Worm (Caenorhabditis elegans) whole organism, early embryonic: ENCODE data around the gene arrd-6.

ENCODE experiments used
- B0310.2 ChIP-seq: sonication (generic microtip); optimal IDR thresholded peaks from 2 replicates; lab custom pipeline; 2016; ENCODE audit warnings: mild to moderate bottlenecking, missing genetic modification characterization, missing compliant biosample characterization
- F13C5.2 ChIP-seq: sonication (generic microtip); optimal IDR thresholded peaks from 2 replicates; lab custom pipeline; 2017; ENCODE audit warnings: mild to moderate bottlenecking, missing genetic modification characterization, inconsistent platforms, missing compliant biosample characterization
- aly-1 ChIP-seq: sonication (generic microtip); optimal IDR thresholded peaks from 2 replicates; lab custom pipeline; 2016; ENCODE audit warnings: missing genetic modification characterization, missing compliant biosample characterization
- ama-1 ChIP-seq: fragments of 150-350 bp; optimal IDR thresholded peaks from 2 replicates; lab custom pipeline; 2014
- ceh-13 ChIP-seq: fragments of 200-800 bp; sonication (Bioruptor generic); optimal IDR thresholded peaks from 2 replicates; lab custom pipeline; 2018; ENCODE audit warnings: mild to moderate bottlenecking, missing genetic modification characterization, missing compliant biosample characterization
- ceh-36 ChIP-seq: sonication (generic microtip); optimal IDR thresholded peaks from 2 replicates; lab custom pipeline; 2016; ENCODE audit warnings: missing genetic modification characterization, inconsistent platforms, missing compliant biosample characterization
- ets-7 ChIP-seq: sonication (generic microtip); optimal IDR thresholded peaks from 2 replicates; lab custom pipeline; 2016; ENCODE audit warnings: missing genotype, missing genetic modification characterization, missing compliant biosample characterization
- flt-1 ChIP-seq: fragments of 200-800 bp; sonication (Bioruptor generic); IDR thresholded peaks from 2 replicates; pipeline ENCODE4 v1.3.6; 2022; ENCODE audit warnings: missing genetic modification characterization, missing compliant biosample characterization
- hmbx-1 ChIP-seq: sonication (generic microtip); optimal IDR thresholded peaks from 2 replicates; lab custom pipeline; 2016; ENCODE audit warnings: mild to moderate bottlenecking, missing genetic modification characterization, missing compliant biosample characterization
- hmg-4 ChIP-seq: fragments of 200-800 bp; sonication (Bioruptor generic); optimal IDR thresholded peaks from 2 replicates; lab custom pipeline; 2018; ENCODE audit warnings: mild to moderate bottlenecking, missing genetic modification characterization, missing compliant biosample characterization
- hnd-1 ChIP-seq: sonication (generic microtip); optimal IDR thresholded peaks from 2 replicates; lab custom pipeline; 2016; ENCODE audit warnings: missing genetic modification characterization, missing compliant biosample characterization
- pes-1 ChIP-seq: fragments of 200-800 bp; sonication (Bioruptor generic); IDR thresholded peaks from 2 replicates; pipeline ENCODE4 v1.3.6; 2022; ENCODE audit warnings: missing genetic modification reagents, missing genetic modification characterization, missing compliant biosample characterization
- scrt-1 ChIP-seq: fragments of 200-800 bp; sonication (Bioruptor generic); IDR thresholded peaks from 2 replicates; pipeline ENCODE4 v1.3.6; 2022; ENCODE audit warnings: missing genetic modification characterization, missing compliant biosample characterization
- sea-1 ChIP-seq: fragments of 200-800 bp; sonication (Bioruptor generic); conservative IDR thresholded peaks from 2 replicates; pipeline ENCODE4 v1.3.6; 2022; ENCODE audit warnings: missing genetic modification characterization, missing compliant biosample characterization
- tbx-11 ChIP-seq: fragments of 200-800 bp; sonication (Bioruptor generic); IDR thresholded peaks from 2 replicates; pipeline ENCODE4 v1.3.6; 2022; ENCODE audit warnings: missing genetic modification characterization, missing compliant biosample characterization
- tbx-37 ChIP-seq: fragments of 200-800 bp; sonication (Bioruptor generic); conservative IDR thresholded peaks from 2 replicates; pipeline ENCODE4 v1.3.6; 2022; ENCODE audit warnings: missing genetic modification reagents, missing genetic modification characterization, missing compliant biosample characterization
- tra-4 ChIP-seq: sonication (generic microtip); optimal IDR thresholded peaks from 2 replicates; lab custom pipeline; 2017; ENCODE audit warnings: missing genetic modification characterization, missing compliant biosample characterization

Gene arrd-6

ce11 chrII:11142571-11142970 lies at the start of gene arrd-6:
arrd-6 (plus strand) TSS chrII:11142739.
- TF ChIP-seq ama-1 (lab: Kevin White, UChicago) (no peak), sea-1 (GFP tag; lab: Robert Waterston, UW) (no peak), aly-1 (tag; lab: Kevin White, UChicago) (no peak), hmg-4 (GFP tag; lab: Kevin White, UChicago) (no peak), hmbx-1 (tag; lab: Kevin White, UChicago) (no peak), pes-1 (GFP tag; lab: Robert Waterston, UW) (no peak), tbx-11 (GFP tag; lab: Robert Waterston, UW) (no peak)

- TF ChIP-seq scrt-1 (GFP tag; lab: Robert Waterston, UW) = no peak
- no peak for TF ChIP-seq aly-1 (tag; lab: Kevin White, UChicago)
- TF ChIP-seq sea-1 (GFP tag; lab: Robert Waterston, UW) = no peak
- TF ChIP-seq ama-1 (lab: Kevin White, UChicago) = no peak
- no peak for TF ChIP-seq B0310.2 (tag; lab: Kevin White, UChicago)
- TF ChIP-seq F13C5.2 (tag; lab: Kevin White, UChicago) = no peak
- no peak for TF ChIP-seq ets-7 (tag; lab: Kevin White, UChicago)
- no peak for TF ChIP-seq tbx-37 (GFP tag; lab: Robert Waterston, UW)
- no peak for TF ChIP-seq ceh-13 (GFP tag; lab: Kevin White, UChicago)
- TF ChIP-seq pes-1 (GFP tag; lab: Robert Waterston, UW) = no peak
- no peak for TF ChIP-seq hmg-4 (GFP tag; lab: Kevin White, UChicago)
- TF ChIP-seq tra-4 (tag; lab: Kevin White, UChicago) = no peak
- no peak for TF ChIP-seq ceh-36 (tag; lab: Kevin White, UChicago)
- TF ChIP-seq flt-1 (GFP tag; lab: Robert Waterston, UW) = no peak
These were observed 48.1 kb upstream of the arrd-6 start for ce11 chrII:11094431-11094830.

DNA sequence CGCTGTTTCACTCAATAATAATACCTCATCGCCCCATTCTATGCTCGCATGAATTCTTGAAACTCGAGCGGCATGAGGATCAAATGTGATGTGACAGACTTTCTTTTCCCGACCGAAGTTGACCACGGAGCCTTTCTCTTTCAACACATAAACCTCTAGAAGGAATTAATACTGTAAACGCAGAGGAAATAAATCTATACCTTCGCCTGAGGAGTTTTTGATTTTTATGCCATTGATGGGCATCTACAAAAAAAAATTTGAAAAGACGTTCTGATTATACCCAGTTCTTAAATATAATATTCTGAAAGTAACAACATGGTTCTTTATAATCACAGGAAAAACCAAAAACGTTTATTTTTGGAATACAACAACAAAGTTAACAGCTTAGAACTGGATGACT lies 46.3 kb upstream of the arrd-6 start, which contains the start of gene nbs-1:
nbs-1 (minus strand) TSS at position 246 of the 400 bp plus-strand sequence.
- TF ChIP-seq ets-7 (tag; lab: Kevin White, UChicago) (no peak), ama-1 (lab: Kevin White, UChicago) (no peak), ceh-36 (tag; lab: Kevin White, UChicago) (no peak), B0310.2 (tag; lab: Kevin White, UChicago) (no peak)

DNA sequence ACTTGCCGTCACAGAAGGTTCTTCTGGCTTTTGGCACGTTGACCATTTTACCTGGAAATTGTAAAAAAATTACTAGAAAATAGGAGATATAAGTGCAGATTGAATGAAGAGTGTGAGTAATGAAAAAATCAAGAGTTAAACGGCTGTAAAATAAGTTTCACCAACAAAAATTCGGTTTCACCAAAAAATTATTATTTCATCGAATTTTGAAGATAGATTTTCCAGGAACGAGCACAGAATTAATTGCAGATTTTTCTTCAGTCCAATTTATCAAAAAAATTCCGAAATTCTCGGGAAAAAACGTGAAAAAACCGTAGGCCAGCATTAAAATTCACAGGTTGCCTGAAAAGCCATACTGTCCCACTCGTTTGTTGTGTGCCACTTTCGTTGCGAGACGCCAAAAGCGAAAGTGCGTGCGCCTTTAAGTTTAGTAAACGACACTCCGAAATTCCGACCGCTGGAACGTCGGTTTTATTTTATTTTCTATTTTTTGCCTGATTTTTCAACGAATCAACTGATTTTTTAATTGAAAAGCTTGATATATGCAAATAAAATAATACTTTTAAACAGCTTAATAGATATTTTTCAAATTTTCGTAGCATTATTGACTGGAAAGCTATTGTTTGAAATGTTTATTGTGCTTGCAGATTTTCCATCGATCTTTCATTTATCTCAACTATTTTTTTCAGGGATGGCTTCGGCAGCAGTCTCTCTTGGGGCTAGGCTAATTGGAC lies 45.2 kb upstream of the arrd-6 start, which contains the start of the genes rpl-36.A and nuo-1:
rpl-36.A (minus strand) TSS at position 51 of the 734 bp plus-strand sequence.
nuo-1 (plus strand) TSS at position 684 of the 734 bp plus-strand sequence.
- TF ChIP-seq sea-1 (GFP tag; lab: Robert Waterston, UW) (no peak), aly-1 (tag; lab: Kevin White, UChicago) (no peak), scrt-1 (GFP tag; lab: Robert Waterston, UW) (no peak), F13C5.2 (tag; lab: Kevin White, UChicago) (peak; percentile 23), ama-1 (lab: Kevin White, UChicago) (no peak), hmbx-1 (tag; lab: Kevin White, UChicago) (no peak), tbx-37 (GFP tag; lab: Robert Waterston, UW) (0 out of 2 replicates have a peak, but pooled peaks have one; percentile 18), ceh-36 (tag; lab: Kevin White, UChicago) (no peak)

ce11 chrII:11099841-11100240 lies 42.7 kb upstream of the arrd-6 start, which contains the start of gene C09H10.4:
C09H10.4 (plus strand) TSS chrII:11100141.
- no peak for TF ChIP-seq hmg-4 (GFP tag; lab: Kevin White, UChicago)
- TF ChIP-seq scrt-1 (GFP tag; lab: Robert Waterston, UW) = no peak
- no peak for TF ChIP-seq ama-1 (lab: Kevin White, UChicago)
- no peak for TF ChIP-seq F13C5.2 (tag; lab: Kevin White, UChicago)
- TF ChIP-seq sea-1 (GFP tag; lab: Robert Waterston, UW) = no peak
- no peak for TF ChIP-seq pes-1 (GFP tag; lab: Robert Waterston, UW)
- TF ChIP-seq tbx-11 (GFP tag; lab: Robert Waterston, UW) = no peak

ce11 chrII:11101171-11101570 lies 41.4 kb upstream of the arrd-6 start:
- TF ChIP-seq sea-1 (GFP tag; lab: Robert Waterston, UW) (no peak), scrt-1 (GFP tag; lab: Robert Waterston, UW) (no peak), ceh-36 (tag; lab: Kevin White, UChicago) (no peak), ama-1 (lab: Kevin White, UChicago) (no peak), aly-1 (tag; lab: Kevin White, UChicago) (no peak), tbx-37 (GFP tag; lab: Robert Waterston, UW) (no peak), ets-7 (tag; lab: Kevin White, UChicago) (no peak), hmg-4 (GFP tag; lab: Kevin White, UChicago) (no peak), flt-1 (GFP tag; lab: Robert Waterston, UW) (no peak), ceh-13 (GFP tag; lab: Kevin White, UChicago) (no peak), hnd-1 (tag; lab: Kevin White, UChicago) (no peak), pes-1 (GFP tag; lab: Robert Waterston, UW) (no peak), hmbx-1 (tag; lab: Kevin White, UChicago) (no peak), F13C5.2 (tag; lab: Kevin White, UChicago) (no peak), tra-4 (tag; lab: Kevin White, UChicago) (no peak), tbx-11 (GFP tag; lab: Robert Waterston, UW) (no peak), B0310.2 (tag; lab: Kevin White, UChicago) (no peak)

- TF ChIP-seq F13C5.2 (tag; lab: Kevin White, UChicago) = peak; percentile 10
- TF ChIP-seq ets-7 (tag; lab: Kevin White, UChicago) = no peak
- TF ChIP-seq tra-4 (tag; lab: Kevin White, UChicago) = no peak
These were observed 39.5 kb upstream of the arrd-6 start for ce11 chrII:11103052-11103451.
